Fruit fly (Drosophila melanogaster) whole organism, embryonic: ENCODE measurements around the gene EMC5.

Experiments used
- Antp ChIP-seq: fragments of 200-800 bp; sonication (Bioruptor generic); optimal IDR thresholded peaks from 3 replicates; lab custom pipeline; 2016; ENCODE audit warnings: missing biosample characterization, missing genetic modification characterization
- Awh ChIP-seq: fragments of 200-800 bp; sonication (Bioruptor generic); IDR thresholded peaks from 2 replicates; pipeline ENCODE4, ENCODE4 v1.3.6; 2022; ENCODE audit warnings: missing biosample characterization, missing genetic modification characterization
- BEAF-32 ChIP-seq: fragments of 200-800 bp; sonication (Bioruptor generic); optimal IDR thresholded peaks from 3 replicates; lab custom pipeline; 2017; ENCODE audit warnings: missing biosample characterization, missing genetic modification characterization, mild to moderate bottlenecking, moderate library complexity, missing genetic modification reagents
- BtbVII ChIP-seq: fragments of 200-800 bp; sonication (Bioruptor generic); optimal IDR thresholded peaks from 3 replicates; lab custom pipeline; 2017; ENCODE audit warnings: missing biosample characterization, mild to moderate bottlenecking, missing genetic modification characterization
- CG10462 ChIP-seq: fragments of 200-800 bp; sonication (Bioruptor generic); optimal IDR thresholded peaks from 2 replicates; lab custom pipeline; 2016; ENCODE audit warnings: missing biosample characterization, missing genetic modification characterization
- CG12071 ChIP-seq: fragments of 200-800 bp; sonication (Bioruptor generic); optimal IDR thresholded peaks from 3 replicates; lab custom pipeline; 2018; ENCODE audit warnings: missing biosample characterization, mild to moderate bottlenecking, missing genetic modification characterization
- CG12219 ChIP-seq: fragments of 200-800 bp; sonication (Bioruptor generic); optimal IDR thresholded peaks from 3 replicates; lab custom pipeline; 2018; ENCODE audit warnings: missing biosample characterization, mild to moderate bottlenecking, missing genetic modification characterization
- CG13296 ChIP-seq: fragments of 200-800 bp; sonication (Bioruptor generic); optimal IDR thresholded peaks from 3 replicates; lab custom pipeline; 2018; ENCODE audit warnings: missing biosample characterization, mild to moderate bottlenecking, missing genetic modification characterization
- CG13424 ChIP-seq: fragments of 200-800 bp; sonication (Bioruptor generic); optimal IDR thresholded peaks from 2 replicates; lab custom pipeline; 2019; ENCODE audit warnings: missing biosample characterization, mild to moderate bottlenecking, missing genetic modification characterization, moderate library complexity
- CG14710 ChIP-seq: fragments of 200-800 bp; sonication (Bioruptor generic); optimal IDR thresholded peaks from 3 replicates; lab custom pipeline; 2019; ENCODE audit warnings: missing biosample characterization, mild to moderate bottlenecking, missing genetic modification characterization, moderate library complexity
- CG1647 ChIP-seq: fragments of 200-800 bp; sonication (Bioruptor generic); optimal IDR thresholded peaks from 3 replicates; lab custom pipeline; 2016; ENCODE audit warnings: missing biosample characterization, missing genetic modification characterization
- CG16779 ChIP-seq: fragments of 200-800 bp; sonication (Bioruptor generic); IDR thresholded peaks from 2 replicates; pipeline ENCODE4 v1.3.6; 2022; ENCODE audit warnings: missing biosample characterization, missing genetic modification characterization
- CG17912 ChIP-seq: fragments of 200-800 bp; sonication (Bioruptor generic); optimal IDR thresholded peaks from 2 replicates; lab custom pipeline; 2018; ENCODE audit warnings: missing biosample characterization, mild to moderate bottlenecking, missing genetic modification characterization
- CG18262 ChIP-seq: fragments of 200-800 bp; optimal IDR thresholded peaks from 3 replicates; lab custom pipeline; 2019; ENCODE audit warnings: missing biosample characterization, mild to moderate bottlenecking, missing genetic modification characterization, moderate library complexity
- CG18599 ChIP-seq: fragments of 200-800 bp; sonication (Bioruptor generic); optimal IDR thresholded peaks from 3 replicates; lab custom pipeline; 2017; ENCODE audit warnings: missing biosample characterization, missing genetic modification characterization, mild to moderate bottlenecking, moderate library complexity, missing genetic modification reagents
- CG30431 ChIP-seq: fragments of 200-800 bp; sonication (Bioruptor generic); optimal IDR thresholded peaks from 2 replicates; lab custom pipeline; 2017; ENCODE audit warnings: missing biosample characterization, missing genetic modification characterization
- CG32772 ChIP-seq: fragments of 200-800 bp; sonication (Bioruptor generic); IDR thresholded peaks from 2 replicates; pipeline ENCODE4 v1.3.6; 2022; ENCODE audit warnings: missing biosample characterization, missing genetic modification characterization
- Chrac-16 ChIP-seq: fragments of 200-800 bp; sonication (Bioruptor generic); optimal IDR thresholded peaks from 3 replicates; lab custom pipeline; 2016; ENCODE audit warnings: missing biosample characterization, missing genetic modification characterization
- D19A ChIP-seq: fragments of 200-800 bp; optimal IDR thresholded peaks from 3 replicates; lab custom pipeline; 2019; ENCODE audit warnings: missing biosample characterization, mild to moderate bottlenecking, missing genetic modification characterization, moderate library complexity
- Dad ChIP-seq: fragments of 200-800 bp; sonication (Bioruptor generic); optimal IDR thresholded peaks from 3 replicates; lab custom pipeline; 2016; ENCODE audit warnings: missing biosample characterization, missing genetic modification characterization
- Doc2 ChIP-seq: fragments of 200-800 bp; sonication (Bioruptor generic); IDR thresholded peaks from 2 replicates; pipeline ENCODE4 v1.3.6; 2022; ENCODE audit warnings: missing biosample characterization, missing genetic modification characterization
- E2f2 ChIP-seq: fragments of 200-800 bp; sonication (Bioruptor generic); IDR thresholded peaks from 2 replicates; pipeline ENCODE4 v1.3.6; 2022; ENCODE audit warnings: missing biosample characterization, missing genetic modification characterization
- H2.0 ChIP-seq: fragments of 200-800 bp; sonication (Bioruptor generic); IDR thresholded peaks from 2 replicates; pipeline ENCODE4 v1.3.6; 2022; ENCODE audit warnings: missing biosample characterization, missing genetic modification characterization
- HHEX ChIP-seq: fragments of 200-800 bp; sonication (Bioruptor generic); optimal IDR thresholded peaks from 3 replicates; lab custom pipeline; 2017; ENCODE audit warnings: missing biosample characterization, mild to moderate bottlenecking, missing genetic modification characterization, missing genetic modification reagents
- Myb ChIP-seq: fragments of 200-800 bp; sonication (Bioruptor generic); optimal IDR thresholded peaks from 2 replicates; lab custom pipeline; 2016; ENCODE audit warnings: missing biosample characterization, missing genetic modification characterization
- NK7.1 ChIP-seq: fragments of 200-800 bp; sonication (Bioruptor generic); optimal IDR thresholded peaks from 3 replicates; lab custom pipeline; 2016; ENCODE audit warnings: missing biosample characterization, missing genetic modification characterization
- Rfx ChIP-seq: fragments of 200-800 bp; sonication (Bioruptor generic); IDR thresholded peaks from 2 replicates; pipeline ENCODE4 v1.3.6; 2022; ENCODE audit warnings: missing biosample characterization, missing genetic modification characterization
- Spps ChIP-seq: fragments of 200-800 bp; sonication (Bioruptor generic); optimal IDR thresholded peaks from 2 replicates; lab custom pipeline; 2018; ENCODE audit warnings: missing biosample characterization, mild to moderate bottlenecking, missing genetic modification characterization
- Usf ChIP-seq: fragments of 200-800 bp; sonication (Bioruptor generic); optimal IDR thresholded peaks from 2 replicates; lab custom pipeline; 2017; ENCODE audit warnings: missing genotype, missing biosample characterization, missing genetic modification characterization
- Vsx1 ChIP-seq: fragments of 200-800 bp; sonication (Bioruptor generic); optimal IDR thresholded peaks from 2 replicates; lab custom pipeline; 2017; ENCODE audit warnings: missing biosample characterization, mild to moderate bottlenecking, missing genetic modification characterization, missing genetic modification reagents
- ab ChIP-seq: fragments of 200-800 bp; sonication (Bioruptor generic); optimal IDR thresholded peaks from 2 replicates; lab custom pipeline; 2016; ENCODE audit warnings: missing biosample characterization, missing genetic modification characterization
- dm ChIP-seq: fragments of 200-800 bp; sonication (Bioruptor generic); optimal IDR thresholded peaks from 3 replicates; lab custom pipeline; 2016; ENCODE audit warnings: missing biosample characterization, missing genetic modification characterization
- emc ChIP-seq: fragments of 200-800 bp; sonication (Bioruptor generic); optimal IDR thresholded peaks from 2 replicates; lab custom pipeline; 2016; ENCODE audit warnings: missing biosample characterization, missing genetic modification characterization
- ftz-f1 ChIP-seq: fragments of 200-800 bp; sonication (Bioruptor generic); optimal IDR thresholded peaks from 2 replicates; lab custom pipeline; 2016; ENCODE audit warnings: missing biosample characterization, missing genetic modification characterization
- fu2 ChIP-seq: fragments of 200-800 bp; sonication (Bioruptor generic); optimal IDR thresholded peaks from 2 replicates; lab custom pipeline; 2016; ENCODE audit warnings: missing biosample characterization, missing genetic modification characterization
- insv ChIP-seq, 2 experiments: fragments of 200-800 bp; sonication (Bioruptor generic); optimal IDR thresholded peaks; 3 replicates each; lab custom pipeline; 2016 to 2018; ENCODE audit warnings: missing biosample characterization in 2 of 2, missing genetic modification characterization in 2 of 2
- kay ChIP-seq: fragments of 200-800 bp; sonication (Bioruptor generic); optimal IDR thresholded peaks from 2 replicates; lab custom pipeline; 2016; ENCODE audit warnings: missing biosample characterization, missing genetic modification characterization
- lola ChIP-seq, 3 experiments: fragments of >200 bp in 2 of 3; fragments of 200-800 bp in 1 of 3; sonication (Bioruptor generic) in 1 of 3; optimal IDR thresholded peaks; 2 replicates each; lab custom pipeline; 2017 to 2019; ENCODE audit warnings: missing biosample characterization in 3 of 3, missing genetic modification characterization in 3 of 3, mild to moderate bottlenecking in 1 of 3, moderate library complexity in 1 of 3
- nmo ChIP-seq: fragments of 200-800 bp; sonication (Bioruptor generic); optimal IDR thresholded peaks from 2 replicates; lab custom pipeline; 2018; ENCODE audit warnings: missing biosample characterization, mild to moderate bottlenecking, missing genetic modification characterization, moderate library complexity
- onecut ChIP-seq: fragments of 200-800 bp; sonication (Bioruptor generic); IDR thresholded peaks from 2 replicates; pipeline ENCODE4 v1.3.6; 2022; ENCODE audit warnings: missing biosample characterization, missing genetic modification characterization
- run ChIP-seq: fragments of 200-800 bp; sonication (Bioruptor generic); optimal IDR thresholded peaks from 3 replicates; lab custom pipeline; 2018; ENCODE audit warnings: missing biosample characterization, mild to moderate bottlenecking, missing genetic modification characterization
- salm ChIP-seq: fragments of 200-800 bp; sonication (Bioruptor generic); optimal IDR thresholded peaks from 2 replicates; lab custom pipeline; 2018; ENCODE audit warnings: missing biosample characterization, mild to moderate bottlenecking, missing genetic modification characterization
- sim ChIP-seq: fragments of 200-800 bp; sonication (Bioruptor generic); IDR thresholded peaks from 2 replicates; pipeline ENCODE4 v1.3.6; 2022; ENCODE audit warnings: missing biosample characterization, missing genetic modification characterization
- sqz ChIP-seq: fragments of 200-800 bp; sonication (Bioruptor generic); optimal IDR thresholded peaks from 3 replicates; lab custom pipeline; 2018; ENCODE audit warnings: missing biosample characterization, mild to moderate bottlenecking, missing genetic modification characterization
- sug ChIP-seq: fragments of 200-800 bp; optimal IDR thresholded peaks from 2 replicates; lab custom pipeline; 2019; ENCODE audit warnings: missing biosample characterization, mild to moderate bottlenecking, missing genetic modification characterization, moderate library complexity
- tll ChIP-seq, 2 experiments: fragments of 200-800 bp in 1 of 2; fragments of >200 bp in 1 of 2; sonication (Bioruptor generic) in 1 of 2; optimal IDR thresholded peaks; 2 replicates each; lab custom pipeline; 2017 to 2019; ENCODE audit warnings: missing biosample characterization in 2 of 2, missing genetic modification characterization in 2 of 2, mild to moderate bottlenecking in 1 of 2, moderate library complexity in 1 of 2
- ttk ChIP-seq: fragments of 200-800 bp; sonication (Bioruptor generic); IDR thresholded peaks from 2 replicates; pipeline ENCODE4 v2.1.2; 2022; ENCODE audit warnings: missing biosample characterization, missing genetic modification characterization
- tup ChIP-seq: fragments of 200-800 bp; sonication (Bioruptor generic); optimal IDR thresholded peaks from 2 replicates; lab custom pipeline; 2016; ENCODE audit warnings: missing biosample characterization, mild to moderate bottlenecking, missing genetic modification characterization, moderate library complexity
- wor ChIP-seq: fragments of 200-800 bp; sonication (Bioruptor generic); IDR thresholded peaks from 2 replicates; pipeline ENCODE4 v1.3.6; 2022; ENCODE audit warnings: missing biosample characterization, missing genetic modification characterization
- zen2 ChIP-seq: fragments of 200-800 bp; sonication (Bioruptor generic); IDR thresholded peaks from 3 replicates; pipeline ENCODE4 v1.3.6; 2022; ENCODE audit warnings: missing biosample characterization, missing genetic modification characterization; ENCODE audit not compliant: partially characterized antibody

Gene EMC5

DNA sequence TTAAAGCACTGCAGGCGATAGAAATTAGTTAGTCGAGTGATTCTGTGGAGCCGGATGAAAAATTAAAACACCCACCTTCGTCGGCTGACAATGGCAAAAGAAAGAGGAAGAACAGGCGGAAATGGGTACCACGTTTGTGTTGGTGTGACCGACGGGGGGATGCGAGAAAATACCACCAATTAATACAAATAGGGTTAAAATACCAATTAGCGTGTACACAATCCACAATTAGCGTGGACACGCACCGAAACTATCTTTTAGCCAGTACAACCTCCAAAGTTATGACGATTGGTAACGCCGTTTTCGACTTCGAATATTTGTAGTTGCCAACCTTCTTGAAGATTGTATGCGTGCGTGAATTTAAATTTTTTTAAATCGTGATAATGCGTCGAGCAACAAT, 21.6 kb downstream of the EMC5 start, which contains the start of gene RpL30 (continued):
- TF ChIP-seq HHEX (peak; percentile 95), CG12219 (GFP tag; lab: Kevin White, UChicago) (peak; percentile 91), CG18599 (peak; percentile 96), CG13424 (tag; lab: Kevin White, UChicago) (peak; percentile 70), BtbVII (peak; percentile 95), tup (GFP tag; lab: Kevin White, UChicago) (no peak), Dad (GFP tag; lab: Kevin White, UChicago) (peak; percentile 93), CG1647 (GFP tag; lab: Kevin White, UChicago) (peak; percentile 84), ttk (GFP tag; lab: Robert Waterston, UW) (peak; percentile 74), CG10462 (GFP tag; lab: Kevin White, UChicago) (peak; percentile 77), Myb (GFP tag; lab: Kevin White, UChicago) (peak; percentile 89), CG30431 (GFP tag; lab: Kevin White, UChicago) (peak; percentile 79), CG32772 (GFP tag; lab: Robert Waterston, UW) (peak; percentile 41; the same call in 1 of the 2 replicates), NK7.1 (GFP tag; lab: Kevin White, UChicago) (peak; percentile 90), CG16779 (GFP tag; lab: Robert Waterston, UW) (peak; percentile 91), wor (GFP tag; lab: Robert Waterston, UW) (peak; percentile 43), BEAF-32 (GFP tag; lab: Kevin White, UChicago) (peak; percentile 76), Chrac-16 (GFP tag; lab: Kevin White, UChicago) (peak; percentile 67), salm (peak; percentile 92), lola (GFP tag; optimal IDR thresholded peaks at IDR 0.05; lab: Kevin White, UChicago) (peak in 1 of 3 experiments; percentile 62), ab (GFP tag; lab: Kevin White, UChicago) (peak; percentile 35), run (tag; lab: Kevin White, UChicago) (peak; percentile 84), CG13296 (GFP tag; lab: Kevin White, UChicago) (peak; percentile 94), dm (GFP tag; lab: Kevin White, UChicago) (peak; percentile 100), sug (tag; lab: Kevin White, UChicago) (peak; percentile 89), sim (GFP tag; lab: Robert Waterston, UW) (peak; percentile 75), Rfx (GFP tag; lab: Robert Waterston, UW) (peak; percentile 93), nmo (GFP tag; lab: Kevin White, UChicago) (peak; percentile 88), Vsx1 (GFP tag; lab: Kevin White, UChicago) (peak; percentile 90), CG18262 (tag; lab: Kevin White, UChicago) (peak; percentile 79), Usf (GFP tag; lab: Kevin White, UChicago) (peak; percentile 80), CG17912 (peak; percentile 95), kay (GFP tag; lab: Kevin White, UChicago) (peak; percentile 59), insv (GFP tag; optimal IDR thresholded peaks at IDR 0.05; lab: Kevin White, UChicago) (peak in 1 of 2 experiments; percentile 84), Doc2 (GFP tag; lab: Robert Waterston, UW) (0 out of 2 replicates have a peak, but pooled peaks have one; percentile 33), CG12071 (GFP tag; lab: Kevin White, UChicago) (peak; percentile 95), CG14710 (peak; percentile 92), H2.0 (GFP tag; lab: Robert Waterston, UW) (peak; percentile 84), D19A (tag; lab: Kevin White, UChicago) (peak; percentile 45), Antp (peak; percentile 79), sqz (GFP tag; lab: Kevin White, UChicago) (peak; percentile 87), Awh (GFP tag; lab: Robert Waterston, UW) (peak; percentile 80), E2f2 (GFP tag; lab: Robert Waterston, UW) (peak; percentile 99), fu2 (GFP tag; lab: Kevin White, UChicago) (peak; percentile 77), emc (peak; percentile 91), tll (GFP tag; optimal IDR thresholded peaks at IDR 0.05; lab: Kevin White, UChicago) (peak in 1 of 2 experiments; percentile 23), zen2 (no peak), Spps (tag; lab: Kevin White, UChicago) (peak; percentile 80), onecut (GFP tag; lab: Robert Waterston, UW) (peak; percentile 91), ftz-f1 (GFP tag; lab: Kevin White, UChicago) (peak; percentile 91)
